Worm (Caenorhabditis elegans) whole organism, L3 larva: ENCODE results near the gene C25G4.7.
"Not testable (repeated sequence)": the region's sequence is repeated elsewhere in the genome, so short reads cannot be mapped to it uniquely, and the experiment has no call there.

Source experiments
- R02D3.7 ChIP-seq: fragments of 150-350 bp; optimal IDR thresholded peaks from 2 replicates; lab custom pipeline; 2014; ENCODE audit warnings: missing biosample characterization, missing genetic modification characterization
- aly-2 ChIP-seq: fragments of 150-350 bp; optimal IDR thresholded peaks from 2 replicates; lab custom pipeline; 2014; ENCODE audit warnings: missing biosample characterization, missing genetic modification characterization
- ceh-28 ChIP-seq: fragments of 150-350 bp; optimal IDR thresholded peaks from 2 replicates; lab custom pipeline; 2014; ENCODE audit warnings: missing biosample characterization, missing genetic modification reagents, missing genetic modification characterization
- ceh-82 ChIP-seq: fragments of 150-350 bp; optimal IDR thresholded peaks from 2 replicates; lab custom pipeline; 2014; ENCODE audit warnings: missing biosample characterization, missing genetic modification characterization
- ceh-9 ChIP-seq: sonication (generic microtip); optimal IDR thresholded peaks from 2 replicates; lab custom pipeline; 2018; ENCODE audit warnings: missing biosample characterization, missing genetic modification characterization
- daf-12 ChIP-seq: fragments of 150-350 bp; optimal IDR thresholded peaks from 2 replicates; lab custom pipeline; 2014; ENCODE audit warnings: missing biosample characterization, missing genetic modification reagents, missing genetic modification characterization
- elt-1 ChIP-seq: fragments of 150-350 bp; optimal IDR thresholded peaks from 2 replicates; lab custom pipeline; 2014; ENCODE audit warnings: missing biosample characterization, missing genetic modification characterization
- elt-2 ChIP-seq: sonication (generic microtip); optimal IDR thresholded peaks from 2 replicates; lab custom pipeline; 2016; ENCODE audit warnings: missing genetic modification reagents, mild to moderate bottlenecking, missing genetic modification characterization, missing compliant biosample characterization
- elt-3 ChIP-seq, 3 experiments: fragments of 150-350 bp in 1 of 3; sonication (generic microtip) in 2 of 3; optimal IDR thresholded peaks; 2 replicates in 2 of 3; 4 replicates in 1 of 3; lab custom pipeline; 2014 to 2017; ENCODE audit warnings: missing biosample characterization in 3 of 3, missing genetic modification characterization in 3 of 3
- lin-15B ChIP-seq: fragments of 150-350 bp; optimal IDR thresholded peaks from 2 replicates; lab custom pipeline; 2014; ENCODE audit warnings: missing biosample characterization, missing genetic modification characterization
- lsy-12 ChIP-seq: sonication (generic microtip); optimal IDR thresholded peaks from 2 replicates; lab custom pipeline; 2016; ENCODE audit warnings: mild to moderate bottlenecking, missing genetic modification characterization, missing compliant biosample characterization
- mdl-1 ChIP-seq: fragments of 150-350 bp; optimal IDR thresholded peaks from 2 replicates; lab custom pipeline; 2014; ENCODE audit warnings: missing biosample characterization, missing genetic modification characterization
- mml-1 ChIP-seq: fragments of 150-350 bp; sonication (generic microtip); optimal IDR thresholded peaks from 3 replicates; lab custom pipeline; 2014; ENCODE audit warnings: missing biosample characterization, missing genetic modification characterization
- nfya-1 ChIP-seq: sonication (generic microtip); optimal IDR thresholded peaks from 2 replicates; lab custom pipeline; 2017; ENCODE audit warnings: missing genetic modification characterization, mild to moderate bottlenecking, missing compliant biosample characterization, antibody characterized with exemption, moderate library complexity; ENCODE audit not compliant: insufficient read depth
- nhr-11 ChIP-seq: fragments of 150-350 bp; optimal IDR thresholded peaks from 2 replicates; lab custom pipeline; 2014; ENCODE audit warnings: missing biosample characterization, missing genetic modification characterization
- nhr-23 ChIP-seq: fragments of 150-350 bp; optimal IDR thresholded peaks from 2 replicates; lab custom pipeline; 2014; ENCODE audit warnings: missing biosample characterization, missing genetic modification reagents, missing genetic modification characterization
- nhr-237 ChIP-seq: fragments of 150-350 bp; optimal IDR thresholded peaks from 2 replicates; lab custom pipeline; 2014; ENCODE audit warnings: missing biosample characterization, missing genetic modification characterization
- nhr-25 ChIP-seq: sonication (generic microtip); optimal IDR thresholded peaks from 2 replicates; lab custom pipeline; 2017; ENCODE audit warnings: missing biosample characterization, missing genetic modification characterization
- nhr-28 ChIP-seq: fragments of 150-350 bp; optimal IDR thresholded peaks from 2 replicates; lab custom pipeline; 2014; ENCODE audit warnings: missing biosample characterization, missing genetic modification characterization
- nhr-43 ChIP-seq: sonication (generic microtip); optimal IDR thresholded peaks from 2 replicates; lab custom pipeline; 2016; ENCODE audit warnings: mild to moderate bottlenecking, missing genetic modification characterization, missing compliant biosample characterization; ENCODE audit not compliant: poor library complexity, severe bottlenecking
- nhr-76 ChIP-seq: fragments of 150-350 bp; sonication (generic microtip); optimal IDR thresholded peaks from 5 replicates; lab custom pipeline; 2014; ENCODE audit warnings: missing biosample characterization, missing genetic modification characterization
- pha-4 ChIP-seq: fragments of 150-350 bp; optimal IDR thresholded peaks from 2 replicates; lab custom pipeline; 2014; ENCODE audit warnings: missing biosample characterization, missing genetic modification reagents, missing genetic modification characterization
- pqm-1 ChIP-seq: fragments of 150-350 bp; optimal IDR thresholded peaks from 2 replicates; lab custom pipeline; 2017; ENCODE audit warnings: missing biosample characterization, missing genetic modification characterization, inconsistent platforms
- skn-1 ChIP-seq: fragments of 150-350 bp; optimal IDR thresholded peaks from 2 replicates; lab custom pipeline; 2014; ENCODE audit warnings: missing biosample characterization, missing genetic modification characterization
- snpc-4 ChIP-seq: fragments of 150-350 bp; optimal IDR thresholded peaks from 2 replicates; lab custom pipeline; 2014; ENCODE audit warnings: missing biosample characterization, missing genetic modification characterization
- tbx-2 ChIP-seq: sonication (generic microtip); optimal IDR thresholded peaks from 2 replicates; lab custom pipeline; 2016; ENCODE audit warnings: mild to moderate bottlenecking, missing genetic modification characterization, missing compliant biosample characterization
- unc-62 ChIP-seq: fragments of 150-350 bp; sonication (generic microtip); optimal IDR thresholded peaks from 4 replicates; lab custom pipeline; 2014; ENCODE audit warnings: missing biosample characterization, missing genetic modification reagents, missing genetic modification characterization
- zag-1 ChIP-seq: fragments of 150-350 bp; optimal IDR thresholded peaks from 2 replicates; lab custom pipeline; 2014; ENCODE audit warnings: missing biosample characterization, missing genetic modification characterization
- ztf-4 ChIP-seq: fragments of 150-350 bp; optimal IDR thresholded peaks from 2 replicates; lab custom pipeline; 2014; ENCODE audit warnings: missing biosample characterization, missing genetic modification characterization

C25G4.7 gene

DNA sequence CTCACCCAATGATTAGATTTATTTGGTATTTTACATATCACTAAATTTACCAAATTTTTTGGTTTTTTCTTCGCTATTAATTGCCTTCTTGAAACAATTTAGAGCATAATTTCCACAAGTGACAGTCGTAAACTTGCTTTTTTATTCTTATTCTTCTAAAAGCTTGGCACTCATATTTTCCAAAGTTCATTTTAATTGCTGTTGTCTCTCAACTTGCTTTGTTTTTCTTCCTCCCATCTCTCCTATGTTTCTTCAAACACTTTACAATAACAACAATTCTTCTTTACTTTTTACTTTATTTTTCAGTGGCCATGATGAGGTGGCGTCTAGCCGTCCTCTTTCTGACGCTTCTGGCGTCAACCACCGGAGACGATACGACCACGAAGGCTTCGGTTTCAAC lies 11.6 kb downstream of the C25G4.7 start, which contains the start of gene igdb-2:
Gene igdb-2 (plus strand): TSS at position 301 of the 400 bp plus-strand sequence.
- no peak for TF ChIP-seq pqm-1 (tag; lab: Kevin White, UChicago)
- TF ChIP-seq ceh-9 (tag; lab: Kevin White, UChicago), result no peak
- TF ChIP-seq ceh-82 (tag; lab: Kevin White, UChicago), result no peak
- TF ChIP-seq unc-62 (GFP tag; lab: Kevin White, UChicago), result no peak
- no peak for TF ChIP-seq elt-3 (tag; optimal IDR thresholded peaks at IDR 0.05; lab: Kevin White, UChicago)
- no peak for TF ChIP-seq mdl-1 (tag; lab: Kevin White, UChicago)

DNA sequence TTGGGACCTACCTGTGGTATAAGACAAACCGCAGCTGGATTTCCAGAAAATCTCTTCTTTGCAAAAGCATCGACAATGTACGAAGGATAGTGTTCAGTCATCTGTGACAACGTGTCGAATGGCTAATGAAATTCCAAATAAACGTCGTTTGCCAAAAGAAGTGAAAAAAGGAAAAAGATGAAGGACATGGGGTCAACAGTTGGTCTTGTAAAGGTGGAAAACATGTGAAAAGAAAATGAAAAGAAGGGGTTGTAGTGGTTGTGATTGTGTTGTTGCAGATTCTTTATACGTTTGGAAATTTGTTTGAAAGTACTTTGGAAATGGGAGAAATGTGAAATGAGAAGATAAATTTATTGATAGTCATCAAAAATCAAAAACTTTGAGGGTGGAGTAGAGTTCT lies 20.2 kb downstream of the C25G4.7 start, which contains the start of gene T04A11.1:
Gene T04A11.1 (minus strand): TSS at position 101 of the 400 bp plus-strand sequence.
- TF ChIP-seq unc-62 (GFP tag; lab: Kevin White, UChicago); nfya-1 (tag; lab: Kevin White, UChicago); nhr-76 (tag; lab: Kevin White, UChicago): not testable (repeated sequence)

DNA sequence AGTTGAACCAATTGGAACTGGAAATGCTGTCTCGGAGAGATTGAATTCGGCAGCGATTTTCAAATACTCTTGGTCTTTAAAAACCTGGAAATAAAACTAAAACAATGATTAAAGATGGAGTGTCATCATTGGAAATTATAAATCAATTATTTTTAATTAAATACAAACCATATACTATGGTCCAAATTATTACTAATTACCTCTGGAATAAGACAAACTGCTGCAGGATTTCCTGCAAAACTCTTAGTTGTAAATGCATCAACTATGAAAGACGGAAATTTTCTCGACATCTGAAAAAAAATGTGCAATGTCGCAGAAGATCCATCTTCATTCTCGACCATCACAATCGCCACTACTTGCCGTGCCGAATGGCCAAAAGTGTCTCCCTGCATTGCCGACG lies 22.0 kb downstream of the C25G4.7 start, which contains the start of gene igdb-1:
Gene igdb-1 (plus strand): TSS at position 301 of the 400 bp plus-strand sequence.
- not testable (repeated sequence) for TF ChIP-seq lin-15B, ztf-4, aly-2 (tag; lab: Kevin White, UChicago)

DNA sequence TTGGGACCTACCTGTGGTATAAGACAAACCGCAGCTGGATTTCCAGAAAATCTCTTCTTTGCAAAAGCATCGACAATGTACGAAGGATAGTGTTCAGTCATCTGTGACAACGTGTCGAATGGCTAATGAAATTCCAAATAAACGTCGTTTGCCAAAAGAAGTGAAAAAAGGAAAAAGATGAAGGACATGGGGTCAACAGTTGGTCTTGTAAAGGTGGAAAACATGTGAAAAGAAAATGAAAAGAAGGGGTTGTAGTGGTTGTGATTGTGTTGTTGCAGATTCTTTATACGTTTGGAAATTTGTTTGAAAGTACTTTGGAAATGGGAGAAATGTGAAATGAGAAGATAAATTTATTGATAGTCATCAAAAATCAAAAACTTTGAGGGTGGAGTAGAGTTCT lies 27.8 kb downstream of the C25G4.7 start, which contains the start of gene T04A11.4:
Gene T04A11.4 (minus strand): TSS at position 101 of the 400 bp plus-strand sequence.
- TF ChIP-seq ceh-82, pha-4, nhr-237 (tag; lab: Kevin White, UChicago): not testable (repeated sequence)

DNA sequence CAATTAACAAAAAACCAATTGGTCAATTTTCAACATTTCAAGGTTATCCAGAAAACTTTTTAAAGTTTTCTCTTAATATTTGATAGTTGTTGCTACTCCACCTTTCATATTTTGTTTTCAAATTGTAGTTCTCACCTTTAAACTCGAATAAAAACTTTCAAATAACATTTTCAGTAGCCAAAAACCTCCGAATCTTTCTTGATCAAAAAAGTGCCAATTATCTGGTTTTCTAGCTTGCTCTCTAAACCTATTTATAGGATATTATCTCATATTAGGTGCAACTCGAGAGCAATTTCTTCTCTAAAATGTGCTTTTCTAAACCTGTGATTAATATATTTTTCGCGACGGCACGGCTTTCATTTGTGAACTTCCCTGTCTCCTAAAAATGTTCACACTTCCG lies 30.5 kb downstream of the C25G4.7 start, which contains the start of gene sru-26:
Gene sru-26 (plus strand): TSS at position 301 of the 400 bp plus-strand sequence.
- TF ChIP-seq mdl-1 (tag; lab: Kevin White, UChicago) (no peak), mml-1 (no peak), nhr-23 (tag; lab: Kevin White, UChicago) (no peak), elt-1 (tag; lab: Kevin White, UChicago) (no peak), nhr-76 (tag; lab: Kevin White, UChicago) (no peak), nhr-43 (tag; lab: Kevin White, UChicago) (no peak), nhr-25 (no peak), pqm-1 (tag; lab: Kevin White, UChicago) (no peak), elt-2 (no peak), nhr-11 (tag; lab: Kevin White, UChicago) (no peak), lsy-12 (tag; lab: Kevin White, UChicago) (no peak), daf-12 (tag; lab: Kevin White, UChicago) (no peak), aly-2 (tag; lab: Kevin White, UChicago) (no peak), nhr-28 (no peak), lin-15B (tag; lab: Kevin White, UChicago) (no peak), elt-3 (tag; optimal IDR thresholded peaks at IDR 0.05; lab: Kevin White, UChicago) (no peak)

DNA sequence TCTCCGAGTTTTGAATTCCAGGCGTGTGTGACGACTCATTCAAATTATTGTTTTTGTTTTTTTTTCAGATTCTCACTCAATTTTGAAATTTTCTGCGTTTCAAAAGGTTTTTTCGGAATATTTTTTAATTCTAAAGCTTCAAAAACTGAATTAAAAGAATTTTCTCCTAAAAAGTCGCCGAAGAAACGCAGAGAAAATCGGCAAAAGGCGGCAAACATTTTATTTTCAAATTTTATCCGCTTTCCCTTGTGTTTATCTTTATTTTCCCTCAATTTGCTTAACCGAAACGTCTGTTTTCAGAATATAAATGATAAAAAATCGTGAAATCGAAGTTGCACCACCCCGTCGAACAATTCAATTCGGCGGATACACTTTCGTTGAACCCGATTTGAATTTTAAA lies 33.8 kb downstream of the C25G4.7 start, which contains the start of gene him-6:
Gene him-6 (plus strand): TSS at position 301 of the 400 bp plus-strand sequence.
- TF ChIP-seq zag-1 (tag; lab: Kevin White, UChicago) (no peak), mml-1 (no peak), R02D3.7 (no peak), pqm-1 (tag; lab: Kevin White, UChicago) (no peak), pha-4 (tag; lab: Kevin White, UChicago) (no peak)

DNA sequence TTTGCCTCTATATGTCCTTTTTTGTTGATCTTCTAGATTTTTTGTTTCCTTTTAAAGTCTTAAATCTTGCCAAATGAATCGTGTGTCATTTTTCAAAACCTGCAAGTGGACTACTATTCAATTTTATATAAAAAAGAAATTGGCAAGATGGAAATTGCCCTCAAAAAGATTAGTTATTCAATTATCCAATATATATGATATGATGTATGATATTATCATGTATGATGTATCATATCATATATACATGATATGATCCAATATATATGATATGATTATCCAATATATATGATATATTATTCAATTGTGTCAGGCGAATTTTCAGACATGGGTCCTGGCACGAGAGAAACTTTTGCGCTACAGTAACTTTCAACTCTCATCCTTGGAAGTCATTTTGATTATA lies 38.5 kb downstream of the C25G4.7 start, which contains the start of gene sru-20:
Gene sru-20 (plus strand): TSS at position 301 of the 400 bp plus-strand sequence.
- TF ChIP-seq tbx-2 (tag; lab: Kevin White, UChicago) (no peak), ztf-4 (tag; lab: Kevin White, UChicago) (no peak), ceh-28 (no peak), mml-1 (no peak), lsy-12 (tag; lab: Kevin White, UChicago) (no peak), R02D3.7 (no peak), skn-1 (tag; lab: Kevin White, UChicago) (no peak), pqm-1 (tag; lab: Kevin White, UChicago) (no peak), nhr-11 (tag; lab: Kevin White, UChicago) (no peak), zag-1 (tag; lab: Kevin White, UChicago) (no peak), elt-2 (no peak), ceh-82 (tag; lab: Kevin White, UChicago) (no peak), snpc-4 (tag; lab: Kevin White, UChicago) (no peak), pha-4 (tag; lab: Kevin White, UChicago) (no peak)
